Worm (Caenorhabditis elegans) whole organism, L4 larva: Measurements from ENCODE around the gene ngn-1.

Experiments used
- D1046.2 ChIP-seq: fragments of 200-800 bp; sonication (Bioruptor generic); IDR thresholded peaks from 2 replicates; pipeline ENCODE4 v1.3.6; 2022; ENCODE audit warnings: missing genetic modification characterization, missing compliant biosample characterization
- F44E2.7 ChIP-seq: fragments of 200-800 bp; sonication (Bioruptor generic); IDR thresholded peaks from 2 replicates; pipeline ENCODE4 v2.1.2; 2022; ENCODE audit warnings: missing genetic modification characterization, missing compliant biosample characterization
- Y105C5A.15 ChIP-seq: fragments of 200-800 bp; sonication (Bioruptor generic); IDR thresholded peaks from 2 replicates; pipeline ENCODE4 v1.3.6; 2022; ENCODE audit warnings: missing genetic modification characterization, missing compliant biosample characterization
- Y48G9A.11 ChIP-seq: fragments of 200-800 bp; sonication (Bioruptor generic); IDR thresholded peaks from 2 replicates; pipeline ENCODE4 v1.3.6; 2022; ENCODE audit warnings: missing genetic modification reagents, missing genetic modification characterization, missing compliant biosample characterization
- ZK337.2 ChIP-seq: fragments of 200-800 bp; sonication (Bioruptor generic); IDR thresholded peaks from 2 replicates; pipeline ENCODE4 v1.3.6; 2022; ENCODE audit warnings: missing genetic modification reagents, missing genetic modification characterization, missing compliant biosample characterization
- aha-1 ChIP-seq: fragments of 150-350 bp; peaks from one replicate; lab custom pipeline; 2014; ENCODE audit warnings: missing biosample characterization, missing genetic modification characterization
- aly-2 ChIP-seq: sonication (generic microtip); optimal IDR thresholded peaks from 2 replicates; lab custom pipeline; 2018; ENCODE audit warnings: missing biosample characterization, missing genetic modification characterization
- ceh-44 ChIP-seq: fragments of 200-800 bp; sonication (Bioruptor generic); IDR thresholded peaks from 2 replicates; pipeline ENCODE4 v1.3.6; 2022; ENCODE audit warnings: missing genetic modification reagents, missing genetic modification characterization, missing compliant biosample characterization
- cey-2 ChIP-seq: sonication (generic microtip); optimal IDR thresholded peaks from 3 replicates; lab custom pipeline; 2017; ENCODE audit warnings: missing genetic modification characterization, mild to moderate bottlenecking, missing compliant biosample characterization, antibody characterized with exemption, borderline replicate concordance; ENCODE audit not compliant: insufficient read depth
- ctbp-1 ChIP-seq: fragments of 200-800 bp; sonication (Bioruptor generic); IDR thresholded peaks from 2 replicates; pipeline ENCODE4 v1.3.6; 2022; ENCODE audit warnings: missing genetic modification reagents, missing genetic modification characterization, missing compliant biosample characterization
- dmd-6 ChIP-seq: fragments of 200-800 bp; sonication (Bioruptor generic); IDR thresholded peaks from 2 replicates; pipeline ENCODE4 v1.3.6; 2022; ENCODE audit warnings: missing genetic modification reagents, missing genetic modification characterization, missing compliant biosample characterization
- dpl-1 ChIP-seq: fragments of 150-350 bp; optimal IDR thresholded peaks from 2 replicates; lab custom pipeline; 2014; ENCODE audit warnings: missing biosample characterization, missing genetic modification reagents, missing genetic modification characterization
- egl-27 ChIP-seq: sonication (generic microtip); optimal IDR thresholded peaks from 3 replicates; lab custom pipeline; 2017; ENCODE audit warnings: missing biosample characterization, missing genetic modification reagents, missing genetic modification characterization
- egl-43 ChIP-seq: fragments of 200-800 bp; sonication (Bioruptor generic); IDR thresholded peaks from 2 replicates; pipeline ENCODE4 v1.3.6; 2022; ENCODE audit warnings: missing genetic modification reagents, missing genetic modification characterization, missing compliant biosample characterization
- fkh-10 ChIP-seq: fragments of 150-350 bp; optimal IDR thresholded peaks from 2 replicates; lab custom pipeline; 2014; ENCODE audit warnings: missing biosample characterization, missing genetic modification reagents, missing genetic modification characterization
- gei-8 ChIP-seq: fragments of 200-800 bp; sonication (Bioruptor generic); optimal IDR thresholded peaks from 2 replicates; lab custom pipeline; 2018; ENCODE audit warnings: mild to moderate bottlenecking, missing genetic modification characterization, missing compliant biosample characterization
- hmg-1.1 ChIP-seq: fragments of 200-800 bp; sonication (Bioruptor generic); IDR thresholded peaks from 2 replicates; pipeline ENCODE4 v1.3.6; 2022; ENCODE audit warnings: missing genetic modification reagents, missing genetic modification characterization, missing compliant biosample characterization
- lim-7 ChIP-seq: fragments of 200-800 bp; sonication (Bioruptor generic); IDR thresholded peaks from 2 replicates; pipeline ENCODE4 v1.3.6; 2022; ENCODE audit warnings: missing genetic modification characterization, missing compliant biosample characterization
- lin-1 ChIP-seq: fragments of 200-800 bp; sonication (Bioruptor generic); IDR thresholded peaks from 2 replicates; pipeline ENCODE4 v1.3.6; 2022; ENCODE audit warnings: missing genetic modification reagents, missing genetic modification characterization, missing compliant biosample characterization
- lin-29 ChIP-seq: fragments of 200-800 bp; sonication (Bioruptor generic); IDR thresholded peaks from 2 replicates; pipeline ENCODE4 v1.3.6; 2022; ENCODE audit warnings: missing genetic modification reagents, missing genetic modification characterization, missing compliant biosample characterization
- lin-38 ChIP-seq: fragments of 200-800 bp; sonication (Bioruptor generic); IDR thresholded peaks from 2 replicates; pipeline ENCODE4 v1.3.6; 2022; ENCODE audit warnings: missing genetic modification reagents, missing genetic modification characterization, missing compliant biosample characterization
- lin-39 ChIP-seq: fragments of 150-350 bp; optimal IDR thresholded peaks from 2 replicates; lab custom pipeline; 2014; ENCODE audit warnings: missing biosample characterization, missing genetic modification reagents, missing genetic modification characterization
- lsy-2 ChIP-seq, 2 experiments: fragments of 150-350 bp in 1 of 2; sonication (generic microtip) in 1 of 2; optimal IDR thresholded peaks; 2 replicates each; lab custom pipeline; 2014 to 2017; ENCODE audit warnings: missing biosample characterization in 2 of 2, missing genetic modification characterization in 2 of 2
- mep-1 ChIP-seq: fragments of 150-350 bp; sonication (generic microtip); optimal IDR thresholded peaks from 3 replicates; lab custom pipeline; 2014; ENCODE audit warnings: missing biosample characterization, missing genetic modification characterization
- mes-2 ChIP-seq: sonication (generic microtip); optimal IDR thresholded peaks from 2 replicates; lab custom pipeline; 2016; ENCODE audit warnings: missing genotype, mild to moderate bottlenecking, missing genetic modification characterization, missing compliant biosample characterization; ENCODE audit not compliant: poor library complexity, severe bottlenecking
- mxl-2 ChIP-seq: fragments of 200-800 bp; sonication (Bioruptor generic); conservative IDR thresholded peaks from 2 replicates; pipeline ENCODE4 v1.3.6; 2022; ENCODE audit warnings: missing genetic modification reagents, missing genetic modification characterization, missing compliant biosample characterization
- nhr-11 ChIP-seq: fragments of 150-350 bp; optimal IDR thresholded peaks from 2 replicates; lab custom pipeline; 2014; ENCODE audit warnings: missing biosample characterization, missing genetic modification characterization
- nhr-111 ChIP-seq: fragments of 200-800 bp; sonication (Bioruptor generic); optimal IDR thresholded peaks from 2 replicates; lab custom pipeline; 2018; ENCODE audit warnings: mild to moderate bottlenecking, missing genetic modification characterization, missing compliant biosample characterization
- nhr-41 ChIP-seq: fragments of 200-800 bp; sonication (Bioruptor generic); IDR thresholded peaks from 2 replicates; pipeline ENCODE4 v1.3.6; 2022; ENCODE audit warnings: missing genetic modification reagents, missing genetic modification characterization, missing compliant biosample characterization
- nhr-42 ChIP-seq: fragments of 200-800 bp; sonication (Bioruptor generic); IDR thresholded peaks from 2 replicates; pipeline ENCODE4 v1.3.6; 2022; ENCODE audit warnings: missing genetic modification characterization, missing compliant biosample characterization
- nhr-48 ChIP-seq: sonication (generic microtip); optimal IDR thresholded peaks from 2 replicates; lab custom pipeline; 2016; ENCODE audit warnings: mild to moderate bottlenecking, missing genetic modification characterization, missing compliant biosample characterization
- nhr-76 ChIP-seq: fragments of 150-350 bp; optimal IDR thresholded peaks from 2 replicates; lab custom pipeline; 2014; ENCODE audit warnings: missing biosample characterization, missing genetic modification characterization
- rbr-2 ChIP-seq: sonication (generic microtip); optimal IDR thresholded peaks from 2 replicates; lab custom pipeline; 2016; ENCODE audit warnings: missing genotype, missing genetic modification characterization, missing compliant biosample characterization
- set-16 ChIP-seq: fragments of 200-800 bp; sonication (Bioruptor generic); IDR thresholded peaks from 2 replicates; pipeline ENCODE4 v1.3.6; 2022; ENCODE audit warnings: missing genetic modification reagents, missing genetic modification characterization, missing compliant biosample characterization
- skn-1 ChIP-seq: fragments of 150-350 bp; optimal IDR thresholded peaks from 2 replicates; lab custom pipeline; 2014; ENCODE audit warnings: missing biosample characterization, missing genetic modification characterization
- snpc-1.2 ChIP-seq: fragments of 200-800 bp; sonication (Bioruptor generic); IDR thresholded peaks from 2 replicates; pipeline ENCODE4 v1.3.6; 2022; ENCODE audit warnings: missing genetic modification reagents, missing genetic modification characterization, missing compliant biosample characterization
- spr-3 ChIP-seq: fragments of 200-800 bp; sonication (Bioruptor generic); optimal IDR thresholded peaks from 2 replicates; lab custom pipeline; 2018; ENCODE audit warnings: mild to moderate bottlenecking, missing genetic modification characterization, missing compliant biosample characterization
- tag-97 ChIP-seq: fragments of 200-800 bp; sonication (Bioruptor generic); IDR thresholded peaks from 2 replicates; pipeline ENCODE4 v1.3.6; 2022; ENCODE audit warnings: missing genetic modification characterization, missing compliant biosample characterization
- tra-1 ChIP-seq: fragments of 200-800 bp; sonication (Bioruptor generic); IDR thresholded peaks from 2 replicates; pipeline ENCODE4 v1.3.6; 2022; ENCODE audit warnings: missing genetic modification reagents, missing genetic modification characterization, missing compliant biosample characterization
- unc-62 ChIP-seq, 3 experiments: fragments of 150-350 bp in 1 of 3; sonication (generic microtip); optimal IDR thresholded peaks in 2 of 3; peaks in 1 of 3; 1 replicate in 1 of 3; 2 replicates in 2 of 3; lab custom pipeline; 2014 to 2017; ENCODE audit warnings: missing biosample characterization in 3 of 3, missing genetic modification characterization in 3 of 3, missing genetic modification reagents in 3 of 3, missing genotype in 1 of 3
- zfp-3 ChIP-seq: fragments of 200-800 bp; sonication (Bioruptor generic); conservative IDR thresholded peaks from 2 replicates; pipeline ENCODE4 v1.3.6; 2022; ENCODE audit warnings: missing genetic modification reagents, missing genetic modification characterization, missing compliant biosample characterization
- ztf-11 ChIP-seq: fragments of 150-350 bp; optimal IDR thresholded peaks from 2 replicates; lab custom pipeline; 2014; ENCODE audit warnings: missing biosample characterization, missing genetic modification characterization

The ngn-1 gene

DNA sequence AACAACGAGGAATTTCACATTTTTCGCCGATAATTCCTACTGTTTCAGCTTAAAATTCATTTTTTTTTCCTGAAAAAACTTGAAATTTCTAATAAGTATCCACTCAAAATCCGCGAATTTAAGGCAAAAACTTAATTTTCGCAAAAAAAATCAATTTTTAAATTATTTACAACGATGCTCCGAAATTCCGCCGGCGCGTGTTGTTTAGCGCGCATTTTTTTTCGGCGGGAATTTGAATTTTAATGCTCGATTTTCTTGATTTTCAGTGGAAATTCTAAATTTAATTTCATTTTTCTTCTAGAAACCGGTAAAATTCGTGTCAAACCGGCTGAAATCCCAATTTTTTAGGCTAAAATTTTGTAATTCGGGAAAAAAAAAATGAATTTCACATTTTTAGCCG lies 40.1 kb upstream of the ngn-1 start:
- peak; percentile 98 for TF ChIP-seq Y48G9A.11
- TF ChIP-seq, all 104 proteins: peak for 1; not testable (repeated sequence) for 103

ce11 chrIV:2666586-2667100 lies 38.6 kb upstream of the ngn-1 start, which contains the start of gene Y69A2AR.1:
Y69A2AR.1 (plus strand) TSS chrIV:2667050.
- no peak for TF ChIP-seq mxl-2
- TF ChIP-seq hmg-1.1 (GFP tag; lab: Robert Waterston, UW), result no peak
- TF ChIP-seq aly-2, result no peak
- no peak for TF ChIP-seq spr-3 (GFP tag; lab: Kevin White, UChicago)
- no peak for TF ChIP-seq cey-2 (tag; lab: Kevin White, UChicago)
- no peak for TF ChIP-seq ctbp-1 (GFP tag; lab: Robert Waterston, UW)
- peak in 1 of 2 experiments; percentile 96 for TF ChIP-seq lsy-2 (tag; optimal IDR thresholded peaks at IDR 0.05; lab: Kevin White, UChicago)
- no peak for TF ChIP-seq mep-1 (tag; lab: Kevin White, UChicago)
- TF ChIP-seq snpc-1.2 (GFP tag; lab: Robert Waterston, UW), result no peak
- TF ChIP-seq lin-38 (GFP tag; lab: Robert Waterston, UW), result 0 out of 2 replicates have a peak, but pooled peaks have one; percentile 3
- peak; percentile 19 for TF ChIP-seq dpl-1 (GFP tag; lab: Kevin White, UChicago)
- TF ChIP-seq aha-1 (tag; lab: Kevin White, UChicago), result no peak
- TF ChIP-seq F44E2.7 (GFP tag; lab: Robert Waterston, UW), result no peak
- no peak for TF ChIP-seq D1046.2 (GFP tag; lab: Robert Waterston, UW)
- TF ChIP-seq mes-2 (tag; lab: Kevin White, UChicago), result peak; percentile 47
- TF ChIP-seq ZK337.2 (GFP tag; lab: Robert Waterston, UW), result no peak
- TF ChIP-seq nhr-48, result no peak
- TF ChIP-seq nhr-11, result no peak
- no peak for TF ChIP-seq egl-43
- no peak for TF ChIP-seq ceh-44 (GFP tag; lab: Robert Waterston, UW)

DNA sequence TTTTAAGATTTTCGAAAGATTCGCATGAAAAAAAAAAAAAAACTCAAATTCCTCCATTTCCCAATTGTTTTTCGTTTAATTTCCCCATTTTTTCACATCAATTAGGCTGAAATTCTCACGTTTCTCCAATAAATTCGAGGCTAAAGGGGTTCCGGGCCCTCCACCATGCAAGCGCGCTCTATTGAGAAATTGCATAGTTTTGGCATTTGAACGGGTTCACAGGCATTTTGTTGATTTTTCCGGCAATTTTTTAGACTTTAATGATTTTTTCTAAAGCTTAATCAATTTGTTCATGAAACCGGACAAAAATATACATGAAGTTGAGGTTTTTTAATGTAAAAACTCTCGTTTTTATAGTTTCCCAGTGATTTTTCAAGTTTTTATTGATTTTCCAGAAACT lies 38.1 kb upstream of the ngn-1 start:
- TF ChIP-seq lsy-2 (tag; optimal IDR thresholded peaks at IDR 0.05; lab: Kevin White, UChicago) (peak in 1 of 2 experiments; percentile 28), ztf-11 (tag; lab: Kevin White, UChicago) (no peak), cey-2 (tag; lab: Kevin White, UChicago) (no peak), mes-2 (tag; lab: Kevin White, UChicago) (peak; percentile 34), rbr-2 (no peak), lin-38 (GFP tag; lab: Robert Waterston, UW) (peak; percentile 88), tag-97 (no peak)

ce11 chrIV:2665388-2665978 lies 37.4 kb upstream of the ngn-1 start:
- TF ChIP-seq fkh-10 (GFP tag; lab: Kevin White, UChicago) (no peak), dmd-6 (0 out of 2 replicates have a peak, but pooled peaks have one; percentile 8), nhr-41 (no peak), egl-27 (tag; lab: Kevin White, UChicago) (no peak), hmg-1.1 (GFP tag; lab: Robert Waterston, UW) (0 out of 2 replicates have a peak, but pooled peaks have one; percentile 11), nhr-42 (GFP tag; lab: Robert Waterston, UW) (0 out of 2 replicates have a peak, but pooled peaks have one; percentile 16), tra-1 (GFP tag; lab: Robert Waterston, UW) (peak; percentile 58; the same call in 1 of the 2 replicates), lin-1 (GFP tag; lab: Robert Waterston, UW) (no peak), nhr-11 (peak; percentile 2), rbr-2 (no peak), lin-38 (GFP tag; lab: Robert Waterston, UW) (peak; percentile 74), nhr-76 (tag; lab: Kevin White, UChicago) (no peak), unc-62 (GFP tag; optimal IDR thresholded peaks at IDR 0.05 in 1 of 2; lab: Kevin White, UChicago) (peak in 1 of 2 experiments; percentile 91), unc-62 (tag; optimal IDR thresholded peaks at IDR 0.05; lab: Kevin White, UChicago) (no peak), zfp-3 (GFP tag; lab: Robert Waterston, UW) (no peak; the same call in 1 of the 2 replicates), lim-7 (GFP tag; lab: Robert Waterston, UW) (peak; percentile 80), nhr-111 (GFP tag; lab: Kevin White, UChicago) (peak; percentile 31), gei-8 (GFP tag; lab: Kevin White, UChicago) (peak; percentile 52), lin-29 (GFP tag; lab: Robert Waterston, UW) (peak; percentile 59; the same call in 1 of the 2 replicates), Y105C5A.15 (GFP tag; lab: Robert Waterston, UW) (0 out of 2 replicates have a peak, but pooled peaks have one; percentile 22), skn-1 (tag; lab: Kevin White, UChicago) (no peak), lin-39 (tag; lab: Kevin White, UChicago) (no peak), spr-3 (GFP tag; lab: Kevin White, UChicago) (peak; percentile 29), Y48G9A.11 (peak; percentile 72), set-16 (GFP tag; lab: Robert Waterston, UW) (no peak)
